Worm (Caenorhabditis elegans): ENCODE results near the gene K06A4.2.

DNA sequence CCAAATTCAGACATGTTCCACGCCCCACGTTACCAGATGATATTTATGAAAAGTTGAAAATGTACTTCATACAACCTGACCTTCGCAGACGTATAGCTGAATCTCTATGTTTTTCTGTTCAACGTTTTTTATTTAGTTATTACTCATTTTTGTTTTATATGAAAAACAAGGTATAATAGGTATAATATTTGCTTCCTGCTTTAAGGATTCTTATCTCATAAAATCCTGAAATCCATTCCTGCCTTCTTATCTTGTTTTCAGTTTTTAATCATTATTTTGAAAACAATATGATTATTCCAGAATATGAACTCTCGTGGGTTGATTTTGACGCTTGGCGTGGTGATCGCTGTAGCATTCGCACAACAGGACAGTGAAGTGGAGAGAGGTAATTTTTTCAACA lies 12.3 kb upstream of the K06A4.2 start, which contains the start of gene flp-6:
- no peak for TF ChIP-seq him-1 (tag; optimal IDR thresholded peaks at IDR 0.05)
- TF ChIP-seq dao-5 (tag; optimal IDR thresholded peaks at IDR 0.05): no peak
